Fruit fly (Drosophila melanogaster) ovary, adult (tissue): ENCODE data around the gene CG11570.

ENCODE experiments used
- CG17801 ChIP-seq: fragments of 200-800 bp; optimal IDR thresholded peaks from 2 replicates; lab custom pipeline; 2019; ENCODE audit warnings: missing biosample characterization, mild to moderate bottlenecking, missing genetic modification characterization, moderate library complexity; ENCODE audit not compliant: partially characterized antibody

The CG11570 gene

dm6 chr3L:11953217-11953616 is 4.4 kb downstream of the CG11570 start, which contains the start of gene obst-G:
Gene obst-G, minus strand, starts transcription at chr3L:11953317.
- no peak for TF ChIP-seq CG17801 (GFP tag; lab: Kevin White, UChicago)

- no peak for TF ChIP-seq CG17801 (GFP tag; lab: Kevin White, UChicago)
These were observed 8.0 kb downstream of the CG11570 start, which contains the start of gene CG17826 for dm6 chr3L:11949539-11949938. Gene CG17826, plus strand, starts transcription at chr3L:11949839.

dm6 chr3L:11947357-11947756 is 10.2 kb downstream of the CG11570 start, which contains the start of gene CG7252:
Gene CG7252, plus strand, starts transcription at chr3L:11947675.
- no peak for TF ChIP-seq CG17801 (GFP tag; lab: Kevin White, UChicago)

- TF ChIP-seq CG17801 (GFP tag; lab: Kevin White, UChicago) = no peak
These were observed 12.8 kb downstream of the CG11570 start, which contains the start of gene CG5883 for dm6 chr3L:11944752-11945151. Gene CG5883, minus strand, starts transcription at chr3L:11944852.

- TF ChIP-seq CG17801 (GFP tag; lab: Kevin White, UChicago) = no peak
These were observed 16.0 kb downstream of the CG11570 start, which contains the start of gene Rpt4R for dm6 chr3L:11941612-11942011. Gene Rpt4R, plus strand, starts transcription at chr3L:11941912.

- no peak for TF ChIP-seq CG17801 (GFP tag; lab: Kevin White, UChicago)
These were observed 18.9 kb downstream of the CG11570 start, which contains the start of gene CG44837 for dm6 chr3L:11938716-11939115. Gene CG44837, minus strand, starts transcription at chr3L:11938872.

dm6 chr3L:11937270-11937669 is 20.3 kb downstream of the CG11570 start:
- no peak for TF ChIP-seq CG17801 (GFP tag; lab: Kevin White, UChicago)

- no peak for TF ChIP-seq CG17801 (GFP tag; lab: Kevin White, UChicago)
These were observed 25.9 kb downstream of the CG11570 start for dm6 chr3L:11931619-11932018.

dm6 chr3L:11927287-11927743 is 30.3 kb downstream of the CG11570 start, which contains the start of gene byn:
Gene byn, plus strand, starts transcription at chr3L:11927693.
- no peak for TF ChIP-seq CG17801 (GFP tag; lab: Kevin White, UChicago)

dm6 chr3L:11925382-11925781 is 32.2 kb downstream of the CG11570 start:
- TF ChIP-seq CG17801 (GFP tag; lab: Kevin White, UChicago) = no peak

- no peak for TF ChIP-seq CG17801 (GFP tag; lab: Kevin White, UChicago)
These were observed 32.9 kb downstream of the CG11570 start, which contains the start of gene SdhAL for dm6 chr3L:11924657-11925056. Gene SdhAL, minus strand, starts transcription at chr3L:11924757.

dm6 chr3L:11921213-11921612 is 36.4 kb downstream of the CG11570 start, which contains the start of gene CG11588:
Gene CG11588, plus strand, starts transcription at chr3L:11921513.
- TF ChIP-seq CG17801 (GFP tag; lab: Kevin White, UChicago) = no peak

- TF ChIP-seq CG17801 (GFP tag; lab: Kevin White, UChicago) = no peak
These were observed 39.4 kb downstream of the CG11570 start for dm6 chr3L:11918217-11918616.
